Worm (Caenorhabditis elegans): ENCODE data around the gene Y81B9A.2.

DNA sequence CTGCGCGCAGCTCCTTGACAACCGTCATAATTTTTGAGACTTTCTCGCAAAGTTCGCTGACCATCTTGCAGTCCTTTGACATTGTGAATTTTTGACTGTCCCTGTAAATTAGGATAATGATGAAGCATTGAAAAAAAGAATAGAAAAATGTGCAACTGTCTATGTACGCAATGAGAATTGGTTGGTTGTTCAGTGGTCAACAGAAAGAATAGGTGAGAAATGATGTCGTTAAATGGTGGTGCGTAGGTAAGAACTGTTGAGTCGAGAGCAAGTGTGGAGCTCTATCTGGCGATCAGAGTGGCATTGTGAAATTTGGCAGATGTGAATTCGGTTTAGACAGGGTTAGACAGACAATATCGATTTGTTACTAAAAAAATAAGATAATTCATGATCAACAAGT lies 9.5 kb upstream of the Y81B9A.2 start, which contains the start of gene B0563.8:
- TF ChIP-seq hmg-4 (GFP tag; optimal IDR thresholded peaks at IDR 0.05) (no peak), ama-1 (optimal IDR thresholded peaks at IDR 0.05) (no peak), hnd-1 (tag; optimal IDR thresholded peaks at IDR 0.05) (no peak)
